Worm (Caenorhabditis elegans): ENCODE data around the gene abu-9.

abu-9 gene

ce11 chrX:8341675-8342074 is 19.8 kb downstream of the abu-9 start, which contains the start of gene F55E10.1:
Gene F55E10.1 (plus strand): TSS chrX:8341975.
- no peak for TF ChIP-seq alr-1 (tag; optimal IDR thresholded peaks at IDR 0.05)
- no peak for TF ChIP-seq lin-39 (tag; optimal IDR thresholded peaks at IDR 0.05)
- no peak for TF ChIP-seq nhr-6 (tag; optimal IDR thresholded peaks at IDR 0.05)

- TF ChIP-seq ztf-1 (GFP tag; conservative IDR thresholded peaks at IDR 0.05) (no peak), R02D3.7 (tag; optimal IDR thresholded peaks at IDR 0.05) (no peak), nhr-21 (tag; optimal IDR thresholded peaks at IDR 0.05) (no peak)
Measured at ce11 chrX:8346248-8346647, 24.3 kb downstream of the abu-9 start, which contains the start of gene drd-5. Gene drd-5 (minus strand): TSS chrX:8346348.

ce11 chrX:8350984-8351383 is 29.1 kb downstream of the abu-9 start, which contains the start of gene npr-28:
Gene npr-28 (minus strand): TSS chrX:8351084.
- TF ChIP-seq mab-5 (tag; optimal IDR thresholded peaks at IDR 0.05): no peak
- TF ChIP-seq aly-2 (tag; optimal IDR thresholded peaks at IDR 0.05): no peak
- no peak for TF ChIP-seq mdl-1 (tag; optimal IDR thresholded peaks at IDR 0.05)
- no peak for TF ChIP-seq blmp-1 (tag; optimal IDR thresholded peaks at IDR 0.05; ENCODE audit: insufficient read depth)
- no peak for TF ChIP-seq ZK546.5 (tag; optimal IDR thresholded peaks at IDR 0.05)
- no peak for TF ChIP-seq nhr-23 (tag; optimal IDR thresholded peaks at IDR 0.05)
- TF ChIP-seq lin-39 (tag; optimal IDR thresholded peaks at IDR 0.05): no peak
- no peak for TF ChIP-seq ceh-82 (tag; optimal IDR thresholded peaks at IDR 0.05)
- TF ChIP-seq ceh-16 (tag; optimal IDR thresholded peaks at IDR 0.05): no peak
- TF ChIP-seq skn-1 (tag; optimal IDR thresholded peaks at IDR 0.05): no peak
- no peak for TF ChIP-seq nhr-10 (tag; optimal IDR thresholded peaks at IDR 0.05)
- no peak for TF ChIP-seq lsy-2 (tag; optimal IDR thresholded peaks at IDR 0.05)
- TF ChIP-seq sma-9 (GFP tag; optimal IDR thresholded peaks at IDR 0.05): no peak
- TF ChIP-seq sma-9 (tag; optimal IDR thresholded peaks at IDR 0.05): no peak
- no peak for TF ChIP-seq R02D3.7 (tag; optimal IDR thresholded peaks at IDR 0.05)
- TF ChIP-seq egl-27 (tag; optimal IDR thresholded peaks at IDR 0.05): no peak
- no peak for TF ChIP-seq nhr-12 (tag; optimal IDR thresholded peaks at IDR 0.05)
- TF ChIP-seq nhr-129 (tag; optimal IDR thresholded peaks at IDR 0.05): no peak
- no peak for TF ChIP-seq unc-55 (GFP tag; optimal IDR thresholded peaks at IDR 0.05)
- TF ChIP-seq dmd-4 (tag; optimal IDR thresholded peaks at IDR 0.05): no peak
- no peak for TF ChIP-seq nhr-237 (tag; optimal IDR thresholded peaks at IDR 0.05)

DNA sequence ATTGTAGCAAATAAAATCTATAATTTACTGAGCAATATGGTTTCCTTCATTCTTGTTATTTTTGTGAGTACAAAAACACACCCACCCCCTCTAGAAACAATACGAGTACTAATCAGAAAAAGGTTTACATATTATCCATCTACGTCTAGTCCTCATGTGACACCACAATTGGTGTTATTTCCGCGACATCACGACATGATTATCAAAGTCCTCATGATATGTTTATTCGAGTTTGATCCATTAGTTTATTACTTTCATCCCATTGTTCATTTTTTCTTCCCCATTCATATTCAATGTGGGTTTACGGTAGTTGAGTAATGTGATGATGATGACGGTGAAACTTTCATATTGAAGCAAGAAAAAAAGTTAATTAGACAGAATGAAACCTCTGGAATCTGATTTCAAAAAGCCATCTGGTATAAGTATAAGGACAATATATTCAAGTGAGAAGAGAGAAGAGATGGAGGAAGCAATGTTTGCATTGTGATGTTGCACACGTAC is 32.4 kb downstream of the abu-9 start:
- TF ChIP-seq crh-2 (tag; optimal IDR thresholded peaks at IDR 0.05) (no peak), ZK546.5 (tag; optimal IDR thresholded peaks at IDR 0.05) (no peak), nhr-23 (tag; optimal IDR thresholded peaks at IDR 0.05) (no peak), gmeb-1 (tag; optimal IDR thresholded peaks at IDR 0.05) (no peak), peb-1 (tag; optimal IDR thresholded peaks at IDR 0.05) (no peak), mab-5 (tag; optimal IDR thresholded peaks at IDR 0.05) (no peak), unc-62 (GFP tag; optimal IDR thresholded peaks at IDR 0.05) (no peak), C34F6.9 (tag; optimal IDR thresholded peaks at IDR 0.05) (no peak), nhr-21 (tag; optimal IDR thresholded peaks at IDR 0.05) (no peak), sma-9 (GFP tag; optimal IDR thresholded peaks at IDR 0.05) (no peak), sma-9 (tag; optimal IDR thresholded peaks at IDR 0.05) (no peak), unc-39 (tag; optimal IDR thresholded peaks at IDR 0.05) (no peak)

ce11 chrX:8355350-8355749 is 33.4 kb downstream of the abu-9 start:
- peak; percentile 83 for TF ChIP-seq fos-1 (tag; optimal IDR thresholded peaks at IDR 0.05)
- TF ChIP-seq crh-2 (tag; optimal IDR thresholded peaks at IDR 0.05): peak; percentile 61
- TF ChIP-seq peb-1 (tag; optimal IDR thresholded peaks at IDR 0.05): no peak
- no peak for TF ChIP-seq elt-3 (tag; optimal IDR thresholded peaks at IDR 0.05)
- TF ChIP-seq nhr-11 (tag; optimal IDR thresholded peaks at IDR 0.05): no peak
- TF ChIP-seq sma-9 (GFP tag; optimal IDR thresholded peaks at IDR 0.05): peak; percentile 29
- no peak for TF ChIP-seq sma-9 (tag; optimal IDR thresholded peaks at IDR 0.05)

- TF ChIP-seq ztf-11 (tag; optimal IDR thresholded peaks at IDR 0.05) (no peak), crh-2 (tag; optimal IDR thresholded peaks at IDR 0.05) (peak; percentile 7)
Measured at ce11 chrX:8356305-8356704, 34.4 kb downstream of the abu-9 start.
